Worm (Caenorhabditis elegans) whole organism, mixed stage, embryonic: ENCODE results near the gene nono-1.

Experiments
- blmp-1 ChIP-seq: fragments of 150-350 bp; optimal IDR thresholded peaks from 2 replicates; lab custom pipeline; 2014; ENCODE audit warnings: missing biosample characterization, missing genetic modification characterization
- elt-3 ChIP-seq: fragments of 150-350 bp; optimal IDR thresholded peaks from 2 replicates; lab custom pipeline; 2014; ENCODE audit warnings: missing biosample characterization, missing genetic modification characterization
- flh-1 ChIP-seq: fragments of 200-800 bp; sonication (Bioruptor generic); optimal IDR thresholded peaks from 2 replicates; lab custom pipeline; 2018; ENCODE audit warnings: mild to moderate bottlenecking, missing genetic modification characterization, moderate library complexity, missing compliant biosample characterization
- lin-13 ChIP-seq: fragments of 150-350 bp; optimal IDR thresholded peaks from 2 replicates; lab custom pipeline; 2014; ENCODE audit warnings: missing biosample characterization, missing genetic modification characterization
- lsy-2 ChIP-seq: fragments of 150-350 bp; optimal IDR thresholded peaks from 2 replicates; lab custom pipeline; 2014; ENCODE audit warnings: missing biosample characterization, missing genetic modification characterization
- nhr-12 ChIP-seq: fragments of 150-350 bp; optimal IDR thresholded peaks from 2 replicates; lab custom pipeline; 2014; ENCODE audit warnings: missing biosample characterization, missing genetic modification characterization
- nhr-237 ChIP-seq: fragments of 150-350 bp; optimal IDR thresholded peaks from 2 replicates; lab custom pipeline; 2014; ENCODE audit warnings: missing biosample characterization, missing genetic modification characterization
- nhr-28 ChIP-seq: fragments of 150-350 bp; optimal IDR thresholded peaks from 2 replicates; lab custom pipeline; 2014; ENCODE audit warnings: missing biosample characterization, missing genetic modification characterization
- nhr-76 ChIP-seq: sonication (generic microtip); optimal IDR thresholded peaks from 2 replicates; lab custom pipeline; 2017; ENCODE audit warnings: missing biosample characterization, missing genetic modification characterization
- pha-4 ChIP-seq: fragments of 150-350 bp; optimal IDR thresholded peaks from 2 replicates; lab custom pipeline; 2018; ENCODE audit warnings: missing biosample characterization, missing genetic modification reagents, missing genetic modification characterization
- sptf-1 ChIP-seq: sonication (generic microtip); optimal IDR thresholded peaks from 2 replicates; lab custom pipeline; 2017; ENCODE audit warnings: mild to moderate bottlenecking, missing genetic modification characterization, moderate library complexity, missing compliant biosample characterization
- unc-39 ChIP-seq: fragments of 150-350 bp; optimal IDR thresholded peaks from 2 replicates; lab custom pipeline; 2014; ENCODE audit warnings: missing biosample characterization, missing genetic modification characterization
- ztf-11 ChIP-seq: fragments of 150-350 bp; optimal IDR thresholded peaks from 2 replicates; lab custom pipeline; 2014; ENCODE audit warnings: missing biosample characterization, missing genetic modification characterization

DNA sequence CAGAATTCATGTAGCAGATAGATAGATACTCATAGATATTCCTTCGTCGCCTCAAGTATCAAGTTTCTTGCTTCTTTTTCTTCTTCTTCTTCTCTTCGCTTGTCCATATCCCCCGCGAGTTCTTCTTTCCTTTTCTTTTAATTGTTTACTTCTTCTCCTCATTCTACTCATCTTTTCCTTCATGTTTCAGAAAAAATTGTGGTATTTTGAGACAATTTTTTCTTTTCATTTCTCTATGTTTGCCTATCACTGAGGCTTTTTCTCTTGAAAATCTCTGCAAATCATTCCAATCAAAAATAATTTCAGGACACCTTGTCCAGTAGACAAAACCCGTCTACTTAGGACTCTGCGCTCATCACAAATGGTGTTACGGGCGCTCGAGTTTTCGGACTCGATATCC is 34.9 kb upstream of the nono-1 start, which contains the start of gene T04C9.1:
- no peak for TF ChIP-seq blmp-1 (tag; lab: Kevin White, UChicago)
- no peak for TF ChIP-seq nhr-28
- no peak for TF ChIP-seq lin-13 (tag; lab: Kevin White, UChicago)
- no peak for TF ChIP-seq nhr-12
- TF ChIP-seq pha-4 (tag; lab: Kevin White, UChicago), result no peak
- TF ChIP-seq sptf-1, result no peak
- TF ChIP-seq lsy-2 (tag; lab: Kevin White, UChicago), result no peak
- TF ChIP-seq unc-39 (tag; lab: Kevin White, UChicago), result no peak
- TF ChIP-seq ztf-11 (tag; lab: Kevin White, UChicago), result no peak
- TF ChIP-seq nhr-237 (tag; lab: Kevin White, UChicago), result no peak
- TF ChIP-seq elt-3, result no peak
- TF ChIP-seq flh-1 (GFP tag; lab: Kevin White, UChicago), result no peak
- no peak for TF ChIP-seq nhr-76 (tag; lab: Kevin White, UChicago)
